Worm (Caenorhabditis elegans): ENCODE results near the gene ubc-24.

- TF ChIP-seq let-526 (GFP tag; IDR thresholded peaks at IDR 0.05) = no peak
- TF ChIP-seq nhr-90 (tag; optimal IDR thresholded peaks at IDR 0.05) = no peak
- no peak for TF ChIP-seq bed-1 (GFP tag; IDR thresholded peaks at IDR 0.05)
- TF ChIP-seq lsy-27 (tag; optimal IDR thresholded peaks at IDR 0.05; ENCODE audit: borderline replicate concordance, insufficient read depth) = no peak
- no peak for TF ChIP-seq him-1 (tag; optimal IDR thresholded peaks at IDR 0.05)
- TF ChIP-seq snpc-4 (GFP tag; optimal IDR thresholded peaks at IDR 0.05) = no peak
- TF ChIP-seq snpc-4 (tag; optimal IDR thresholded peaks at IDR 0.05) = no peak
- TF ChIP-seq F52B5.7 (tag; optimal IDR thresholded peaks at IDR 0.05) = no peak
- TF ChIP-seq F39B2.1 (GFP tag; IDR thresholded peaks at IDR 0.05) = no peak
- no peak for TF ChIP-seq lir-1 (GFP tag; conservative IDR thresholded peaks at IDR 0.05)
- no peak for TF ChIP-seq D2030.7 (GFP tag; IDR thresholded peaks at IDR 0.05)
- TF ChIP-seq attf-3 (GFP tag; conservative IDR thresholded peaks at IDR 0.05) = no peak
- no peak for TF ChIP-seq aptf-2 (GFP tag; conservative IDR thresholded peaks at IDR 0.05)
- TF ChIP-seq ama-1 (optimal IDR thresholded peaks at IDR 0.05) = no peak
- TF ChIP-seq ama-1 (GFP tag; optimal IDR thresholded peaks at IDR 0.05) = no peak
- no peak for TF ChIP-seq chd-7 (tag; optimal IDR thresholded peaks at IDR 0.05)
Measured at ce11 chrII:8404748-8405147, 655 bp upstream of the ubc-24 start, which contains the start of gene skpo-1.

Measured in whole organism, young adult.